Worm (Caenorhabditis elegans) whole organism, young adult: Measurements from ENCODE around the gene tag-343.
A peak's percentile ranks its signal among the peaks of the same experiment; 100 is the strongest.

Experiments used
- B0261.1 ChIP-seq: sonication (generic microtip); optimal IDR thresholded peaks from 2 replicates; lab custom pipeline; 2016; ENCODE audit warnings: mild to moderate bottlenecking, missing genetic modification characterization, moderate library complexity, missing compliant biosample characterization
- F10E7.11 ChIP-seq: sonication (generic microtip); optimal IDR thresholded peaks from 2 replicates; lab custom pipeline; 2017; ENCODE audit warnings: mild to moderate bottlenecking, missing genetic modification characterization, moderate library complexity, missing compliant biosample characterization
- F22D6.2 ChIP-seq: sonication (generic microtip); optimal IDR thresholded peaks from 2 replicates; lab custom pipeline; 2016; ENCODE audit warnings: mild to moderate bottlenecking, missing genetic modification characterization, missing compliant biosample characterization
- F49E8.2 ChIP-seq: sonication (generic microtip); optimal IDR thresholded peaks from 3 replicates; lab custom pipeline; 2017; ENCODE audit warnings: missing genetic modification characterization, mild to moderate bottlenecking, missing compliant biosample characterization, antibody characterized with exemption, moderate library complexity; ENCODE audit not compliant: insufficient read depth
- F55B11.4 ChIP-seq: sonication (generic microtip); optimal IDR thresholded peaks from 2 replicates; lab custom pipeline; 2016; ENCODE audit warnings: missing compliant biosample characterization, missing genetic modification characterization, borderline replicate concordance; ENCODE audit not compliant: insufficient read depth
- F57A8.1 ChIP-seq: fragments of 200-800 bp; sonication (Bioruptor generic); optimal IDR thresholded peaks from 2 replicates; lab custom pipeline; 2018; ENCODE audit warnings: mild to moderate bottlenecking, missing genetic modification characterization, moderate library complexity, missing compliant biosample characterization
- K12H6.12 ChIP-seq: fragments of 200-800 bp; sonication (Bioruptor generic); optimal IDR thresholded peaks from 2 replicates; lab custom pipeline; 2018; ENCODE audit warnings: mild to moderate bottlenecking, missing genetic modification characterization, missing compliant biosample characterization
- Y56A3A.18 ChIP-seq: fragments of 200-800 bp; sonication (Bioruptor generic); IDR thresholded peaks from 2 replicates; pipeline ENCODE4 v1.3.6; 2022; ENCODE audit warnings: missing genetic modification reagents, missing genetic modification characterization, missing compliant biosample characterization
- Y67H2A.10 ChIP-seq: fragments of 200-800 bp; sonication (Bioruptor generic); conservative IDR thresholded peaks from 2 replicates; pipeline ENCODE4 v1.3.6; 2022; ENCODE audit warnings: missing genetic modification reagents, missing genetic modification characterization, missing compliant biosample characterization
- Y79H2A.3 ChIP-seq: fragments of 200-800 bp; sonication (Bioruptor generic); conservative IDR thresholded peaks from 2 replicates; pipeline ENCODE4 v1.3.6; 2022; ENCODE audit warnings: missing genetic modification reagents, missing genetic modification characterization, missing compliant biosample characterization
- ZK185.1 ChIP-seq: sonication (generic microtip); optimal IDR thresholded peaks from 2 replicates; lab custom pipeline; 2016; ENCODE audit warnings: mild to moderate bottlenecking, missing genetic modification characterization, missing compliant biosample characterization; ENCODE audit not compliant: poor library complexity, severe bottlenecking
- ama-1 ChIP-seq, 3 experiments: fragments of 150-350 bp in 1 of 3; sonication (generic microtip) in 2 of 3; optimal IDR thresholded peaks; 2 replicates each; lab custom pipeline; 2014 to 2018; ENCODE audit warnings: missing biosample characterization in 2 of 3, missing genetic modification characterization in 2 of 3, missing genetic modification reagents in 2 of 3
- attf-3 ChIP-seq: fragments of 200-800 bp; sonication (Bioruptor generic); conservative IDR thresholded peaks from 2 replicates; pipeline ENCODE4 v1.3.6; 2022; ENCODE audit warnings: missing genetic modification reagents, missing genetic modification characterization, missing compliant biosample characterization
- attf-5 ChIP-seq: fragments of 200-800 bp; sonication (Bioruptor generic); optimal IDR thresholded peaks from 2 replicates; lab custom pipeline; 2018; ENCODE audit warnings: mild to moderate bottlenecking, missing genetic modification characterization, missing compliant biosample characterization
- bed-2 ChIP-seq: fragments of 200-800 bp; sonication (Bioruptor generic); IDR thresholded peaks from 2 replicates; pipeline ENCODE4 v1.3.6; 2022; ENCODE audit warnings: missing genetic modification reagents, missing genetic modification characterization, missing compliant biosample characterization
- cebp-1 ChIP-seq, 2 experiments: fragments of 200-800 bp in 1 of 2; sonication (Bioruptor generic) in 1 of 2; sonication (generic microtip) in 1 of 2; IDR thresholded peaks in 1 of 2; optimal IDR thresholded peaks in 1 of 2; 2 replicates each; pipeline versions ENCODE4 v1.3.6 to Lab custom; 2017 to 2022; ENCODE audit warnings: missing compliant biosample characterization in 2 of 2, missing genetic modification characterization in 2 of 2, mild to moderate bottlenecking in 1 of 2, missing genetic modification reagents in 1 of 2, moderate library complexity in 1 of 2
- ceh-79 ChIP-seq: sonication (generic microtip); optimal IDR thresholded peaks from 2 replicates; lab custom pipeline; 2017; ENCODE audit warnings: mild to moderate bottlenecking, missing genetic modification characterization, missing compliant biosample characterization
- chd-7 ChIP-seq: sonication (generic microtip); optimal IDR thresholded peaks from 2 replicates; lab custom pipeline; 2016; ENCODE audit warnings: mild to moderate bottlenecking, missing genetic modification characterization, moderate library complexity, missing compliant biosample characterization
- die-1 ChIP-seq: sonication (generic microtip); optimal IDR thresholded peaks from 2 replicates; lab custom pipeline; 2016; ENCODE audit warnings: missing genotype, mild to moderate bottlenecking, missing genetic modification characterization, missing compliant biosample characterization
- dpl-1 ChIP-seq: fragments of 150-350 bp; optimal IDR thresholded peaks from 2 replicates; lab custom pipeline; 2014; ENCODE audit warnings: missing biosample characterization, missing genetic modification reagents, missing genetic modification characterization
- egl-44 ChIP-seq: fragments of 200-800 bp; sonication (Bioruptor generic); IDR thresholded peaks from 2 replicates; pipeline ENCODE4 v1.3.6; 2022; ENCODE audit warnings: missing genetic modification reagents, missing genetic modification characterization, missing compliant biosample characterization
- egrh-3 ChIP-seq: fragments of 200-800 bp; sonication (Bioruptor generic); IDR thresholded peaks from 2 replicates; pipeline ENCODE4 v1.3.6; 2022; ENCODE audit warnings: missing genetic modification reagents, missing genetic modification characterization, missing compliant biosample characterization
- ets-4 ChIP-seq: fragments of 200-800 bp; sonication (Bioruptor generic); optimal IDR thresholded peaks from 2 replicates; lab custom pipeline; 2018; ENCODE audit warnings: mild to moderate bottlenecking, missing genetic modification characterization, missing compliant biosample characterization
- gei-17 ChIP-seq: fragments of 200-800 bp; sonication (Bioruptor generic); optimal IDR thresholded peaks from 2 replicates; lab custom pipeline; 2018; ENCODE audit warnings: mild to moderate bottlenecking, missing genetic modification characterization, missing compliant biosample characterization
- hlh-12 ChIP-seq: sonication (generic microtip); optimal IDR thresholded peaks from 2 replicates; lab custom pipeline; 2016; ENCODE audit warnings: missing genetic modification characterization, missing compliant biosample characterization
- hrde-1 ChIP-seq: sonication (generic microtip); optimal IDR thresholded peaks from 2 replicates; lab custom pipeline; 2016; ENCODE audit warnings: missing genetic modification characterization, mild to moderate bottlenecking, missing compliant biosample characterization, moderate library complexity, missing genotype, missing genetic modification reagents, borderline replicate concordance
- let-607 ChIP-seq, 2 experiments: fragments of 200-800 bp in 1 of 2; sonication (Bioruptor generic) in 1 of 2; sonication (generic microtip) in 1 of 2; optimal IDR thresholded peaks; 2 replicates each; lab custom pipeline; 2016 to 2018; ENCODE audit warnings: mild to moderate bottlenecking in 2 of 2, missing compliant biosample characterization in 2 of 2, missing genetic modification characterization in 2 of 2, moderate library complexity in 2 of 2, missing genotype in 1 of 2
- lin-26 ChIP-seq: fragments of 200-800 bp; sonication (Bioruptor generic); IDR thresholded peaks from 2 replicates; pipeline ENCODE4 v1.3.6; 2022; ENCODE audit warnings: missing genetic modification reagents, missing genetic modification characterization, missing compliant biosample characterization
- lin-35 ChIP-seq, 3 experiments: fragments of 150-350 bp in 2 of 3; sonication (generic microtip) in 1 of 3; optimal IDR thresholded peaks; 2 replicates each; lab custom pipeline; 2014 to 2018; ENCODE audit warnings: missing biosample characterization in 3 of 3, missing genetic modification characterization in 3 of 3, missing genetic modification reagents in 3 of 3
- lir-1 ChIP-seq: fragments of 200-800 bp; sonication (Bioruptor generic); conservative IDR thresholded peaks from 2 replicates; pipeline ENCODE4 v1.3.6; 2022; ENCODE audit warnings: missing genetic modification reagents, missing genetic modification characterization, missing compliant biosample characterization
- madf-6 ChIP-seq: fragments of 200-800 bp; sonication (Bioruptor generic); IDR thresholded peaks from 2 replicates; pipeline ENCODE4 v1.3.6; 2022; ENCODE audit warnings: missing genetic modification reagents, missing genetic modification characterization, missing compliant biosample characterization
- nfya-1 ChIP-seq: sonication (generic microtip); optimal IDR thresholded peaks from 2 replicates; lab custom pipeline; 2017; ENCODE audit warnings: antibody characterized with exemption, missing compliant biosample characterization, missing genetic modification characterization, borderline replicate concordance; ENCODE audit not compliant: insufficient read depth
- nfyb-1 ChIP-seq: fragments of 200-800 bp; sonication (Bioruptor generic); IDR thresholded peaks from 2 replicates; pipeline ENCODE4 v1.3.6; 2022; ENCODE audit warnings: missing genetic modification reagents, missing genetic modification characterization, missing compliant biosample characterization
- nhr-179 ChIP-seq: sonication (generic microtip); optimal IDR thresholded peaks from 2 replicates; lab custom pipeline; 2016; ENCODE audit warnings: mild to moderate bottlenecking, missing genetic modification characterization, missing compliant biosample characterization
- nhr-80 ChIP-seq: sonication (generic microtip); optimal IDR thresholded peaks from 2 replicates; lab custom pipeline; 2016; ENCODE audit warnings: missing genetic modification characterization, missing compliant biosample characterization
- nhr-90 ChIP-seq: sonication (generic microtip); optimal IDR thresholded peaks from 2 replicates; lab custom pipeline; 2016; ENCODE audit warnings: missing genotype, mild to moderate bottlenecking, missing genetic modification characterization, missing compliant biosample characterization
- rcor-1 ChIP-seq: fragments of 200-800 bp; sonication (Bioruptor generic); IDR thresholded peaks from 2 replicates; pipeline ENCODE4 v1.3.6; 2022; ENCODE audit warnings: missing genetic modification reagents, missing genetic modification characterization, missing compliant biosample characterization
- rpc-1 ChIP-seq, 2 experiments: fragments of 150-350 bp in 1 of 2; sonication (generic microtip) in 1 of 2; optimal IDR thresholded peaks; 2 replicates each; lab custom pipeline; 2014 to 2018; ENCODE audit warnings: missing biosample characterization in 1 of 2, missing genetic modification characterization in 1 of 2, missing genetic modification reagents in 1 of 2, missing genotype in 1 of 2
- snpc-1.3 ChIP-seq: sonication (generic microtip); optimal IDR thresholded peaks from 2 replicates; lab custom pipeline; 2017; ENCODE audit warnings: missing genetic modification characterization, mild to moderate bottlenecking, missing compliant biosample characterization, antibody characterized with exemption, moderate library complexity, missing genotype, missing genetic modification reagents; ENCODE audit not compliant: insufficient read depth
- tbp1 ChIP-seq: fragments of 200-800 bp; sonication (Bioruptor generic); optimal IDR thresholded peaks from 2 replicates; lab custom pipeline; 2018; ENCODE audit warnings: mild to moderate bottlenecking, missing genetic modification characterization, missing compliant biosample characterization
- zim-3 ChIP-seq: sonication (generic microtip); optimal IDR thresholded peaks from 2 replicates; lab custom pipeline; 2017; ENCODE audit warnings: mild to moderate bottlenecking, missing genetic modification characterization, moderate library complexity, missing compliant biosample characterization
- ztf-26 ChIP-seq: sonication (generic microtip); optimal IDR thresholded peaks from 2 replicates; lab custom pipeline; 2017; ENCODE audit warnings: missing genetic modification characterization, missing compliant biosample characterization
- ztf-28 ChIP-seq: fragments of 200-800 bp; sonication (Bioruptor generic); IDR thresholded peaks from 2 replicates; pipeline ENCODE4 v1.3.6; 2022; ENCODE audit warnings: missing genetic modification reagents, missing genetic modification characterization, missing compliant biosample characterization

Gene tag-343

ce11 chrX:16619158-16619557 lies 55.4 kb downstream of the tag-343 start (continued):
- TF ChIP-seq Y79H2A.3 (GFP tag; lab: Robert Waterston, UW) (no peak), attf-5 (GFP tag; lab: Kevin White, UChicago) (peak; percentile 43), bed-2 (peak; percentile 52; the same call in 1 of the 2 replicates), egrh-3 (GFP tag; lab: Robert Waterston, UW) (no peak), egl-44 (GFP tag; lab: Robert Waterston, UW) (peak; percentile 65; the same call in 1 of the 2 replicates), die-1 (tag; lab: Kevin White, UChicago) (peak; percentile 87), lir-1 (GFP tag; lab: Robert Waterston, UW) (no peak), nhr-90 (peak; percentile 70), rpc-1 (optimal IDR thresholded peaks at IDR 0.05; lab: Kevin White, UChicago) (peak; percentile 94), rpc-1 (tag; optimal IDR thresholded peaks at IDR 0.05; lab: Kevin White, UChicago) (peak; percentile 98), F57A8.1 (GFP tag; lab: Kevin White, UChicago) (no peak), B0261.1 (tag; lab: Kevin White, UChicago) (peak; percentile 89), zim-3 (peak; percentile 48), chd-7 (peak; percentile 32), nfyb-1 (GFP tag; lab: Robert Waterston, UW) (peak; percentile 74; the same call in 1 of the 2 replicates), cebp-1 (GFP tag; IDR thresholded peaks at IDR 0.05; lab: Robert Waterston, UW) (no peak), cebp-1 (tag; optimal IDR thresholded peaks at IDR 0.05; lab: Kevin White, UChicago) (no peak), ZK185.1 (tag; lab: Kevin White, UChicago) (peak; percentile 42), tbp1 (GFP tag; lab: Kevin White, UChicago) (peak; percentile 89), ama-1 (optimal IDR thresholded peaks at IDR 0.05; lab: Kevin White, UChicago) (no peak), ama-1 (GFP tag; optimal IDR thresholded peaks at IDR 0.05; lab: Kevin White, UChicago) (peak in 1 of 2 experiments; percentile 56)

- TF ChIP-seq F57A8.1 (GFP tag; lab: Kevin White, UChicago) (no peak), Y56A3A.18 (GFP tag; lab: Robert Waterston, UW) (no peak), nhr-179 (tag; lab: Kevin White, UChicago) (no peak), F55B11.4 (no peak), ceh-79 (tag; lab: Kevin White, UChicago) (no peak), B0261.1 (tag; lab: Kevin White, UChicago) (no peak), ets-4 (GFP tag; lab: Kevin White, UChicago) (no peak), die-1 (tag; lab: Kevin White, UChicago) (no peak), lin-35 (GFP tag; optimal IDR thresholded peaks at IDR 0.05; lab: Kevin White, UChicago) (no peak), F10E7.11 (tag; lab: Kevin White, UChicago) (no peak), hrde-1 (tag; lab: Kevin White, UChicago) (no peak), F49E8.2 (tag; lab: Kevin White, UChicago) (no peak), lir-1 (GFP tag; lab: Robert Waterston, UW) (no peak), attf-3 (GFP tag; lab: Robert Waterston, UW) (no peak), rpc-1 (optimal IDR thresholded peaks at IDR 0.05; lab: Kevin White, UChicago) (no peak), rpc-1 (tag; optimal IDR thresholded peaks at IDR 0.05; lab: Kevin White, UChicago) (no peak)
Measured at ce11 chrX:16618727-16619126, 55.8 kb downstream of the tag-343 start.

ce11 chrX:16618129-16618525 lies 56.4 kb downstream of the tag-343 start:
- no peak for TF ChIP-seq rcor-1
- TF ChIP-seq madf-6 (GFP tag; lab: Robert Waterston, UW), result peak; percentile 34; the same call in 1 of the 2 replicates
- peak; percentile 19 for TF ChIP-seq snpc-1.3
- TF ChIP-seq nhr-80 (tag; lab: Kevin White, UChicago), result no peak
- no peak for TF ChIP-seq F57A8.1 (GFP tag; lab: Kevin White, UChicago)
- TF ChIP-seq dpl-1 (GFP tag; lab: Kevin White, UChicago), result no peak
- no peak for TF ChIP-seq hlh-12 (tag; lab: Kevin White, UChicago)
- no peak for TF ChIP-seq gei-17 (GFP tag; lab: Kevin White, UChicago)
- TF ChIP-seq let-607 (tag; optimal IDR thresholded peaks at IDR 0.05; lab: Kevin White, UChicago), result no peak
- no peak for TF ChIP-seq Y67H2A.10 (GFP tag; lab: Robert Waterston, UW)
- no peak for TF ChIP-seq ztf-28 (GFP tag; lab: Robert Waterston, UW)
- peak; percentile 5 for TF ChIP-seq ztf-26
- peak; percentile 73 for TF ChIP-seq B0261.1 (tag; lab: Kevin White, UChicago)
- no peak for TF ChIP-seq F22D6.2 (tag; lab: Kevin White, UChicago)
- peak; percentile 67 for TF ChIP-seq lin-26 (GFP tag; lab: Robert Waterston, UW)
- TF ChIP-seq nfya-1, result no peak
- TF ChIP-seq K12H6.12 (tag; lab: Kevin White, UChicago), result no peak
